Fruit fly (Drosophila melanogaster): ENCODE data around the gene CG14543.

Gene CG14543

dm6 chr3R:26105924-26106494 is 49.6 kb downstream of the CG14543 start (continued):
- peak; percentile 69 for TF ChIP-seq sisA (GFP tag; IDR thresholded peaks at IDR 0.05)
- no peak for TF ChIP-seq Sry-β (GFP tag; optimal IDR thresholded peaks at IDR 0.05)
- no peak for TF ChIP-seq hbn (GFP tag; IDR thresholded peaks at IDR 0.05; ENCODE audit: partially characterized antibody)
- TF ChIP-seq jigr1 (GFP tag; IDR thresholded peaks at IDR 0.05) = no peak
- TF ChIP-seq gem (tag; optimal IDR thresholded peaks at IDR 0.05) = peak; percentile 73
- no peak for TF ChIP-seq CG1603 (tag; optimal IDR thresholded peaks at IDR 0.05)
- no peak for TF ChIP-seq CG12104 (GFP tag; optimal IDR thresholded peaks at IDR 0.05)
- TF ChIP-seq Ada2b (GFP tag; IDR thresholded peaks at IDR 0.05) = peak; percentile 79
- no peak for TF ChIP-seq pfk (GFP tag; optimal IDR thresholded peaks at IDR 0.05)
- TF ChIP-seq chn (GFP tag; optimal IDR thresholded peaks at IDR 0.05) = no peak
- TF ChIP-seq pnt (GFP tag; optimal IDR thresholded peaks at IDR 0.05) = no peak
- peak; percentile 23 for TF ChIP-seq CG18619 (GFP tag; optimal IDR thresholded peaks at IDR 0.05)
- TF ChIP-seq org-1 (GFP tag; optimal IDR thresholded peaks at IDR 0.05) = peak; percentile 37
- TF ChIP-seq CG7556 (GFP tag; optimal IDR thresholded peaks at IDR 0.05) = peak; percentile 26
- 0 out of 2 replicates have a peak, but pooled peaks have one; percentile 22 for TF ChIP-seq bbx (GFP tag; IDR thresholded peaks at IDR 0.05; ENCODE audit: partially characterized antibody)
- TF ChIP-seq cad (GFP tag; optimal IDR thresholded peaks at IDR 0.05) = no peak
- no peak for TF ChIP-seq CG4854 (GFP tag; optimal IDR thresholded peaks at IDR 0.05)
- peak; percentile 45; the same call in 1 of the 2 replicates for TF ChIP-seq seq (GFP tag; IDR thresholded peaks at IDR 0.05)
- peak; percentile 9 for TF ChIP-seq CG3407 (GFP tag; optimal IDR thresholded peaks at IDR 0.05)
- TF ChIP-seq Nf-YB (GFP tag; optimal IDR thresholded peaks at IDR 0.05) = no peak
- TF ChIP-seq CG31365 (tag; optimal IDR thresholded peaks at IDR 0.05) = no peak
- TF ChIP-seq HLH4C (GFP tag; IDR thresholded peaks at IDR 0.05; ENCODE audit: partially characterized antibody) = no peak
- TF ChIP-seq Mes4 (GFP tag; optimal IDR thresholded peaks at IDR 0.05) = no peak
- TF ChIP-seq dpn (GFP tag; optimal IDR thresholded peaks at IDR 0.05) = peak; percentile 13 to 46
- TF ChIP-seq Myb (GFP tag; optimal IDR thresholded peaks at IDR 0.05) = no peak
- TF ChIP-seq CG2678 (tag; optimal IDR thresholded peaks at IDR 0.05) = peak; percentile 85
- TF ChIP-seq CG18476 (GFP tag; optimal IDR thresholded peaks at IDR 0.05) = peak; percentile 30
- TF ChIP-seq CG6683 (GFP tag; optimal IDR thresholded peaks at IDR 0.05) = peak; percentile 49
- peak; percentile 58; the same call in 1 of the 2 replicates for TF ChIP-seq CG17612 (GFP tag; IDR thresholded peaks at IDR 0.05)
- no peak for TF ChIP-seq Poxn (GFP tag; IDR thresholded peaks at IDR 0.05)
- TF ChIP-seq prd (optimal IDR thresholded peaks at IDR 0.05) = no peak
- TF ChIP-seq prd (GFP tag; IDR thresholded peaks at IDR 0.05) = peak; percentile 83
- TF ChIP-seq CG13624 (GFP tag; optimal IDR thresholded peaks at IDR 0.05) = no peak
- TF ChIP-seq pros (GFP tag; optimal IDR thresholded peaks at IDR 0.05) = no peak
- no peak; the same call in 1 of the 2 replicates for TF ChIP-seq Adf1 (GFP tag; IDR thresholded peaks at IDR 0.05)
- 0 out of 2 replicates have a peak, but pooled peaks have one; percentile 33 for TF ChIP-seq CG43689 (GFP tag; IDR thresholded peaks at IDR 0.05)
- no peak for TF ChIP-seq CG17361 (GFP tag; IDR thresholded peaks at IDR 0.05)
- peak; percentile 33 for TF ChIP-seq CoRest (tag; optimal IDR thresholded peaks at IDR 0.05)
- no peak for TF ChIP-seq CG42726 (GFP tag; IDR thresholded peaks at IDR 0.05; ENCODE audit: partially characterized antibody)
- TF ChIP-seq h (optimal IDR thresholded peaks at IDR 0.05) = no peak
- 0 out of 2 replicates have a peak, but pooled peaks have one; percentile 18 for TF ChIP-seq ap (GFP tag; IDR thresholded peaks at IDR 0.05)
- no peak for TF ChIP-seq CG3163 (GFP tag; optimal IDR thresholded peaks at IDR 0.05)
- peak; percentile 99 for TF ChIP-seq cwo (GFP tag; optimal IDR thresholded peaks at IDR 0.05)
- no peak for TF ChIP-seq CG16813 (GFP tag; IDR thresholded peaks at IDR 0.05; ENCODE audit: partially characterized antibody)
- TF ChIP-seq Blimp-1 (GFP tag; optimal IDR thresholded peaks at IDR 0.05) = peak; percentile 34
- TF ChIP-seq CG33213 (GFP tag; optimal IDR thresholded peaks at IDR 0.05) = no peak
- peak; percentile 2 for TF ChIP-seq CG10267 (tag; optimal IDR thresholded peaks at IDR 0.05)
- TF ChIP-seq YL-1 (GFP tag; optimal IDR thresholded peaks at IDR 0.05) = no peak
- peak; percentile 49 for TF ChIP-seq CG10654 (GFP tag; optimal IDR thresholded peaks at IDR 0.05)
- peak; percentile 72; the same call in 1 of the 2 replicates for TF ChIP-seq gsb (GFP tag; IDR thresholded peaks at IDR 0.05)
